Worm (Caenorhabditis elegans) whole organism, young adult: Measurements from ENCODE around the gene nspg-14.
A peak's percentile ranks its signal among the peaks of the same experiment; 100 is the strongest.

Experiments
- B0035.1 ChIP-seq: sonication (generic microtip); optimal IDR thresholded peaks from 2 replicates; lab custom pipeline; 2016; ENCODE audit warnings: missing genetic modification characterization, mild to moderate bottlenecking, missing compliant biosample characterization, missing genotype, missing genetic modification reagents
- B0336.3 ChIP-seq: fragments of 200-800 bp; sonication (Bioruptor generic); IDR thresholded peaks from 2 replicates; pipeline ENCODE4 v1.3.6; 2022; ENCODE audit warnings: missing genetic modification characterization, missing compliant biosample characterization
- C17E4.6 ChIP-seq: fragments of 200-800 bp; sonication (Bioruptor generic); IDR thresholded peaks from 2 replicates; pipeline ENCODE4 v1.3.6; 2022; ENCODE audit warnings: missing genetic modification reagents, missing genetic modification characterization, missing compliant biosample characterization
- F23B12.7 ChIP-seq: sonication (generic microtip); optimal IDR thresholded peaks from 2 replicates; lab custom pipeline; 2017; ENCODE audit warnings: missing genetic modification characterization, mild to moderate bottlenecking, missing compliant biosample characterization, antibody characterized with exemption, moderate library complexity; ENCODE audit not compliant: insufficient read depth
- F37B4.10 ChIP-seq: fragments of 200-800 bp; sonication (Bioruptor generic); IDR thresholded peaks from 2 replicates; pipeline ENCODE4 v1.3.6; 2022; ENCODE audit warnings: missing genetic modification characterization, missing compliant biosample characterization
- F55B11.4 ChIP-seq: sonication (generic microtip); optimal IDR thresholded peaks from 2 replicates; lab custom pipeline; 2016; ENCODE audit warnings: missing compliant biosample characterization, missing genetic modification characterization, borderline replicate concordance; ENCODE audit not compliant: insufficient read depth
- F57A8.1 ChIP-seq: fragments of 200-800 bp; sonication (Bioruptor generic); optimal IDR thresholded peaks from 2 replicates; lab custom pipeline; 2018; ENCODE audit warnings: mild to moderate bottlenecking, missing genetic modification characterization, moderate library complexity, missing compliant biosample characterization
- T07F8.4 ChIP-seq: sonication (generic microtip); optimal IDR thresholded peaks from 2 replicates; lab custom pipeline; 2016; ENCODE audit warnings: mild to moderate bottlenecking, missing genetic modification characterization, moderate library complexity, missing compliant biosample characterization
- Y79H2A.3 ChIP-seq: fragments of 200-800 bp; sonication (Bioruptor generic); conservative IDR thresholded peaks from 2 replicates; pipeline ENCODE4 v1.3.6; 2022; ENCODE audit warnings: missing genetic modification reagents, missing genetic modification characterization, missing compliant biosample characterization
- Y95B8A.8 ChIP-seq: fragments of 200-800 bp; sonication (Bioruptor generic); IDR thresholded peaks from 2 replicates; pipeline ENCODE4 v1.3.6; 2022; ENCODE audit warnings: missing genetic modification reagents, missing genetic modification characterization, missing compliant biosample characterization
- akir-1 ChIP-seq: fragments of 200-800 bp; sonication (Bioruptor generic); optimal IDR thresholded peaks from 2 replicates; lab custom pipeline; 2018; ENCODE audit warnings: mild to moderate bottlenecking, missing genetic modification characterization, moderate library complexity, missing compliant biosample characterization
- attf-6 ChIP-seq: fragments of 200-800 bp; sonication (Bioruptor generic); IDR thresholded peaks from 2 replicates; pipeline ENCODE4 v1.3.6; 2022; ENCODE audit warnings: missing genetic modification reagents, missing genetic modification characterization, missing compliant biosample characterization
- cebp-2 ChIP-seq: fragments of 200-800 bp; sonication (Bioruptor generic); IDR thresholded peaks from 2 replicates; pipeline ENCODE4 v1.3.6; 2022; ENCODE audit warnings: missing genetic modification characterization, missing compliant biosample characterization
- ceh-79 ChIP-seq: sonication (generic microtip); optimal IDR thresholded peaks from 2 replicates; lab custom pipeline; 2017; ENCODE audit warnings: mild to moderate bottlenecking, missing genetic modification characterization, missing compliant biosample characterization
- dpl-1 ChIP-seq: fragments of 150-350 bp; optimal IDR thresholded peaks from 2 replicates; lab custom pipeline; 2014; ENCODE audit warnings: missing biosample characterization, missing genetic modification reagents, missing genetic modification characterization
- egl-44 ChIP-seq: fragments of 200-800 bp; sonication (Bioruptor generic); IDR thresholded peaks from 2 replicates; pipeline ENCODE4 v1.3.6; 2022; ENCODE audit warnings: missing genetic modification reagents, missing genetic modification characterization, missing compliant biosample characterization
- ekl-4 ChIP-seq: fragments of 200-800 bp; sonication (Bioruptor generic); IDR thresholded peaks from 2 replicates; pipeline ENCODE4 v1.3.6; 2022; ENCODE audit warnings: missing genetic modification reagents, missing genetic modification characterization, missing compliant biosample characterization
- hmg-1.2 ChIP-seq: fragments of 200-800 bp; sonication (Bioruptor generic); IDR thresholded peaks from 2 replicates; pipeline ENCODE4 v1.3.6; 2022; ENCODE audit warnings: missing genetic modification reagents, missing genetic modification characterization, missing compliant biosample characterization
- hmg-20 ChIP-seq: fragments of 200-800 bp; sonication (Bioruptor generic); IDR thresholded peaks from 2 replicates; pipeline ENCODE4 v1.3.6; 2022; ENCODE audit warnings: missing genetic modification reagents, missing genetic modification characterization, missing compliant biosample characterization
- hrde-1 ChIP-seq: sonication (generic microtip); optimal IDR thresholded peaks from 2 replicates; lab custom pipeline; 2016; ENCODE audit warnings: missing genetic modification characterization, mild to moderate bottlenecking, missing compliant biosample characterization, moderate library complexity, missing genotype, missing genetic modification reagents, borderline replicate concordance
- hsf-1 ChIP-seq: fragments of 200-800 bp; sonication (Bioruptor generic); IDR thresholded peaks from 2 replicates; pipeline ENCODE4 v1.3.6; 2022; ENCODE audit warnings: missing genetic modification reagents, missing genetic modification characterization, missing compliant biosample characterization
- lin-54 ChIP-seq: fragments of 200-800 bp; sonication (Bioruptor generic); optimal IDR thresholded peaks from 2 replicates; lab custom pipeline; 2018; ENCODE audit warnings: mild to moderate bottlenecking, missing genetic modification characterization, missing compliant biosample characterization
- lsy-27 ChIP-seq: sonication (generic microtip); optimal IDR thresholded peaks from 2 replicates; lab custom pipeline; 2017; ENCODE audit warnings: missing genetic modification characterization, mild to moderate bottlenecking, missing compliant biosample characterization, antibody characterized with exemption, missing genotype, borderline replicate concordance; ENCODE audit not compliant: insufficient read depth
- mcd-1 ChIP-seq: fragments of 200-800 bp; sonication (Bioruptor generic); IDR thresholded peaks from 2 replicates; pipeline ENCODE4 v1.3.6; 2022; ENCODE audit warnings: missing genetic modification reagents, missing genetic modification characterization, missing compliant biosample characterization
- mel-28 ChIP-seq: sonication (generic microtip); optimal IDR thresholded peaks from 2 replicates; lab custom pipeline; 2016; ENCODE audit warnings: borderline replicate concordance, mild to moderate bottlenecking, missing genetic modification characterization, missing compliant biosample characterization
- mes-4 ChIP-seq: sonication (generic microtip); optimal IDR thresholded peaks from 2 replicates; lab custom pipeline; 2016; ENCODE audit warnings: missing genotype, missing genetic modification characterization, missing compliant biosample characterization
- mxl-1 ChIP-seq: sonication (generic microtip); optimal IDR thresholded peaks from 2 replicates; lab custom pipeline; 2016; ENCODE audit warnings: missing genetic modification characterization, missing compliant biosample characterization
- nfya-1 ChIP-seq: sonication (generic microtip); optimal IDR thresholded peaks from 2 replicates; lab custom pipeline; 2017; ENCODE audit warnings: antibody characterized with exemption, missing compliant biosample characterization, missing genetic modification characterization, borderline replicate concordance; ENCODE audit not compliant: insufficient read depth
- nfya-2 ChIP-seq: fragments of 200-800 bp; sonication (Bioruptor generic); IDR thresholded peaks from 2 replicates; pipeline ENCODE4 v1.3.6; 2022; ENCODE audit warnings: missing genetic modification reagents, missing genetic modification characterization, missing compliant biosample characterization
- nhr-120 ChIP-seq: fragments of 200-800 bp; sonication (Bioruptor generic); IDR thresholded peaks from 2 replicates; pipeline ENCODE4 v1.3.6; 2022; ENCODE audit warnings: missing genetic modification characterization, missing compliant biosample characterization
- pbrm-1 ChIP-seq: fragments of 200-800 bp; sonication (Bioruptor generic); IDR thresholded peaks from 2 replicates; pipeline ENCODE4 v1.3.6; 2022; ENCODE audit warnings: missing genetic modification reagents, missing genetic modification characterization, missing compliant biosample characterization
- pha-4 ChIP-seq: fragments of 150-350 bp; sonication (generic microtip); optimal IDR thresholded peaks from 2 replicates; lab custom pipeline; 2014; ENCODE audit warnings: missing biosample characterization, missing genetic modification reagents, missing genetic modification characterization
- rec-8 ChIP-seq, 2 experiments: sonication (generic microtip); optimal IDR thresholded peaks; 2 replicates each; lab custom pipeline; 2016; ENCODE audit warnings: mild to moderate bottlenecking in 2 of 2, missing genetic modification characterization in 2 of 2, missing genetic modification reagents in 2 of 2, missing genotype in 2 of 2, missing biosample characterization in 1 of 2, missing compliant biosample characterization in 1 of 2, moderate library complexity in 1 of 2
- snpc-1.1 ChIP-seq: sonication (generic microtip); optimal IDR thresholded peaks from 2 replicates; lab custom pipeline; 2017; ENCODE audit warnings: missing genetic modification characterization, mild to moderate bottlenecking, missing compliant biosample characterization, antibody characterized with exemption, moderate library complexity, missing genotype, missing genetic modification reagents; ENCODE audit not compliant: insufficient read depth
- snpc-3.4 ChIP-seq: sonication (generic microtip); optimal IDR thresholded peaks from 2 replicates; lab custom pipeline; 2017; ENCODE audit warnings: missing genetic modification characterization, mild to moderate bottlenecking, missing compliant biosample characterization, antibody characterized with exemption, moderate library complexity, missing genotype, missing genetic modification reagents
- snpc-4 ChIP-seq, 5 experiments: fragments of 150-350 bp in 1 of 5; sonication (generic microtip) in 4 of 5; optimal IDR thresholded peaks; 2 replicates each; lab custom pipeline; 2014 to 2018; ENCODE audit warnings: missing genetic modification characterization in 5 of 5, missing biosample characterization in 3 of 5, antibody characterized with exemption in 2 of 5, mild to moderate bottlenecking in 2 of 5, missing compliant biosample characterization in 2 of 5, missing genotype in 2 of 5, moderate library complexity in 2 of 5, missing genetic modification reagents in 1 of 5
- xnd-1 ChIP-seq: sonication (generic microtip); optimal IDR thresholded peaks from 2 replicates; lab custom pipeline; 2016; ENCODE audit warnings: missing genotype, missing genetic modification reagents, missing genetic modification characterization, missing compliant biosample characterization
- ztf-25 ChIP-seq: fragments of 200-800 bp; sonication (Bioruptor generic); IDR thresholded peaks from 2 replicates; pipeline ENCODE4 v1.3.6; 2022; ENCODE audit warnings: missing genetic modification reagents, missing genetic modification characterization, missing compliant biosample characterization
- ztf-26 ChIP-seq: sonication (generic microtip); optimal IDR thresholded peaks from 2 replicates; lab custom pipeline; 2017; ENCODE audit warnings: missing genetic modification characterization, missing compliant biosample characterization

nspg-14 gene

DNA sequence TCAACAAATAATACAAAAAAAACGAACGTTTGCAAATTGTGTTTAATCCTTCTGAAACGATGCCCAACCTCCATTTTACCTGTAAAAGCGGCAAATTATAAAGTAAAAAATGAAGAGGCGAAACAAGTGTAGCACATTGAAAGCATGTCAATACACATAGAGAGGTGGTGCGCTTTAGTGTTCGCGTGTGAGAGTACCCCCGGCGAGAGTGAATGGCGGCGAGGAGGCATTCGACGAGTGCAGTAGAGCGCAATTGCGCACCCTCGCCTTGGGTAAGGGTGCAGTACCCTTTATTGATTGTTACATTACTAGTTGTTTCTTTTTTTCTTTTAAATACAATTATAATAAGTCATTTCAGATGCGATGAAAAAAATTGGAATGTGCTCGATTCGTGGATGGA lies 22.4 kb downstream of the nspg-14 start, which contains the start of gene hst-6 (continued):
- TF ChIP-seq dpl-1 (GFP tag; lab: Kevin White, UChicago), result no peak
- no peak for TF ChIP-seq hrde-1 (tag; lab: Kevin White, UChicago)
- TF ChIP-seq xnd-1 (tag; lab: Kevin White, UChicago), result no peak
- TF ChIP-seq F37B4.10 (GFP tag; lab: Robert Waterston, UW), result no peak
- peak; percentile 14; the same call in 1 of the 2 replicates for TF ChIP-seq ekl-4 (GFP tag; lab: Robert Waterston, UW)
- no peak; the same call in 1 of the 2 replicates for TF ChIP-seq hmg-20 (GFP tag; lab: Robert Waterston, UW)
- no peak for TF ChIP-seq C17E4.6
- TF ChIP-seq F55B11.4 (tag; lab: Kevin White, UChicago), result no peak
- TF ChIP-seq hsf-1 (GFP tag; lab: Robert Waterston, UW), result no peak
- no peak for TF ChIP-seq pha-4 (tag; lab: Kevin White, UChicago)
- TF ChIP-seq ceh-79 (tag; lab: Kevin White, UChicago), result no peak
- TF ChIP-seq rec-8 (tag; optimal IDR thresholded peaks at IDR 0.05; lab: Kevin White, UChicago), result no peak
- TF ChIP-seq attf-6 (GFP tag; lab: Robert Waterston, UW), result no peak
- TF ChIP-seq T07F8.4 (tag; lab: Kevin White, UChicago), result no peak
- no peak for TF ChIP-seq mel-28 (tag; lab: Kevin White, UChicago)
- TF ChIP-seq B0336.3 (GFP tag; lab: Robert Waterston, UW), result no peak
- no peak for TF ChIP-seq mxl-1 (tag; lab: Kevin White, UChicago)
- 0 out of 2 replicates have a peak, but pooled peaks have one; percentile 62 for TF ChIP-seq nhr-120
- no peak for TF ChIP-seq cebp-2
- no peak for TF ChIP-seq mes-4 (tag; lab: Kevin White, UChicago)
- TF ChIP-seq lsy-27 (tag; lab: Kevin White, UChicago), result no peak
- no peak for TF ChIP-seq snpc-4 (GFP tag; optimal IDR thresholded peaks at IDR 0.05; lab: Kevin White, UChicago)
- no peak for TF ChIP-seq snpc-4 (tag; optimal IDR thresholded peaks at IDR 0.05; lab: Kevin White, UChicago)
- TF ChIP-seq pbrm-1, result no peak
- no peak for TF ChIP-seq B0035.1 (tag; lab: Kevin White, UChicago)
- TF ChIP-seq Y95B8A.8 (GFP tag; lab: Robert Waterston, UW), result no peak
- peak; percentile 64; the same call in 1 of the 2 replicates for TF ChIP-seq hmg-1.2 (GFP tag; lab: Robert Waterston, UW)
- peak; percentile 96 for TF ChIP-seq mcd-1 (GFP tag; lab: Robert Waterston, UW)

DNA sequence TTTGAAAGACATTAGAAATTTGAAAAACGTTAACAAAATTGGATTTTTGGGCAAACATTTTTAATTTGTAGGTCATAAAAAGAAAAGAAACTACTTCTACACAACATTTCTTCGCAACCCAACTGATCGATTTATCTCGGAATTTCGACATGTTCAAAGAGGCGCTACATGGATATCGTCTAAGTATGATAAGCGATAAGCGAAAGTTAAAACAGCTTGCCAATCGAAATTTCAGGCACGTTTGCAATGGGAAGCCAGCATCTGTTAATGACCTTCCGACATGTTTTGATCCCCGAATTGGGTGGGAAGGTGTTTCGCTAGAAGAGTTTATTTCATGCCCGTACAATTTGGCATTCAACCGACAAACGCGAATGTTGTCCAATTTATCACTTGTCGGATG lies 23.9 kb downstream of the nspg-14 start:
- TF ChIP-seq lin-54 (GFP tag; lab: Kevin White, UChicago), result no peak
- TF ChIP-seq F57A8.1 (GFP tag; lab: Kevin White, UChicago), result no peak
- TF ChIP-seq Y79H2A.3 (GFP tag; lab: Robert Waterston, UW), result no peak
- no peak for TF ChIP-seq F23B12.7 (tag; lab: Kevin White, UChicago)
- TF ChIP-seq nfya-1 (tag; lab: Kevin White, UChicago), result no peak
- TF ChIP-seq pha-4 (tag; lab: Kevin White, UChicago), result no peak
- TF ChIP-seq akir-1, result no peak
- TF ChIP-seq ztf-25 (GFP tag; lab: Robert Waterston, UW), result no peak
- TF ChIP-seq ztf-26 (tag; lab: Kevin White, UChicago), result no peak
- no peak for TF ChIP-seq snpc-1.1 (tag; lab: Kevin White, UChicago)
- no peak for TF ChIP-seq snpc-3.4 (tag; lab: Kevin White, UChicago)
- TF ChIP-seq egl-44 (GFP tag; lab: Robert Waterston, UW), result no peak
- TF ChIP-seq nfya-2 (GFP tag; lab: Robert Waterston, UW), result no peak
